Fruit fly (Drosophila melanogaster) whole organism, embryonic: ENCODE results near the gene CG46310.

Experiments
- CG10209 ChIP-seq: fragments of 200-800 bp; sonication (Bioruptor generic); optimal IDR thresholded peaks from 3 replicates; lab custom pipeline; 2017; ENCODE audit warnings: missing biosample characterization, mild to moderate bottlenecking, missing genetic modification characterization, missing genetic modification reagents
- CG10274 ChIP-seq: fragments of 200-800 bp; sonication (Bioruptor generic); optimal IDR thresholded peaks from 3 replicates; lab custom pipeline; 2017; ENCODE audit warnings: missing biosample characterization, mild to moderate bottlenecking, missing genetic modification characterization
- CG12236 ChIP-seq: fragments of 200-800 bp; sonication (Bioruptor generic); optimal IDR thresholded peaks from 2 replicates; lab custom pipeline; 2016; ENCODE audit warnings: missing biosample characterization, missing genetic modification characterization
- CG12659 ChIP-seq: fragments of 200-800 bp; sonication (Bioruptor generic); optimal IDR thresholded peaks from 3 replicates; lab custom pipeline; 2017; ENCODE audit warnings: mild to moderate bottlenecking, missing biosample characterization, missing genetic modification reagents, missing genetic modification characterization
- CG1529 ChIP-seq: fragments of 200-800 bp; sonication (Bioruptor generic); optimal IDR thresholded peaks from 3 replicates; lab custom pipeline; 2018; ENCODE audit warnings: missing biosample characterization, missing genetic modification characterization
- CG17359 ChIP-seq: fragments of 200-800 bp; sonication (Bioruptor generic); optimal IDR thresholded peaks from 3 replicates; lab custom pipeline; 2018; ENCODE audit warnings: missing biosample characterization, mild to moderate bottlenecking, missing genetic modification characterization, moderate library complexity
- CG17361 ChIP-seq: fragments of 200-800 bp; sonication (Bioruptor generic); IDR thresholded peaks from 3 replicates; pipeline ENCODE4 v1.3.6; 2022; ENCODE audit warnings: missing biosample characterization, missing genetic modification characterization
- CG17385 ChIP-seq: fragments of 200-800 bp; sonication (Bioruptor generic); optimal IDR thresholded peaks from 3 replicates; lab custom pipeline; 2018; ENCODE audit warnings: missing biosample characterization, mild to moderate bottlenecking, missing genetic modification characterization
- CG18262 ChIP-seq: fragments of 200-800 bp; optimal IDR thresholded peaks from 3 replicates; lab custom pipeline; 2019; ENCODE audit warnings: missing biosample characterization, mild to moderate bottlenecking, missing genetic modification characterization, moderate library complexity
- CG18599 ChIP-seq: fragments of 200-800 bp; sonication (Bioruptor generic); optimal IDR thresholded peaks from 3 replicates; lab custom pipeline; 2017; ENCODE audit warnings: missing biosample characterization, missing genetic modification characterization, mild to moderate bottlenecking, moderate library complexity, missing genetic modification reagents
- CG33213 ChIP-seq: fragments of 200-800 bp; sonication (Bioruptor generic); optimal IDR thresholded peaks from 3 replicates; lab custom pipeline; 2016; ENCODE audit warnings: missing biosample characterization, missing genetic modification characterization
- CG34376 ChIP-seq: fragments of 200-800 bp; sonication (Bioruptor generic); optimal IDR thresholded peaks from 2 replicates; lab custom pipeline; 2018; ENCODE audit warnings: missing biosample characterization, mild to moderate bottlenecking, missing genetic modification characterization
- CG5245 ChIP-seq: fragments of 200-800 bp; sonication (Bioruptor generic); optimal IDR thresholded peaks from 3 replicates; lab custom pipeline; 2016; ENCODE audit warnings: missing biosample characterization, missing genetic modification characterization
- CG6254 ChIP-seq: fragments of 200-800 bp; sonication (Bioruptor generic); optimal IDR thresholded peaks from 3 replicates; lab custom pipeline; 2017; ENCODE audit warnings: mild to moderate bottlenecking, missing biosample characterization, missing genetic modification reagents, missing genetic modification characterization
- CG6765 ChIP-seq: fragments of 200-800 bp; sonication (Bioruptor generic); optimal IDR thresholded peaks from 3 replicates; lab custom pipeline; 2017; ENCODE audit warnings: missing biosample characterization, mild to moderate bottlenecking, missing genetic modification characterization
- CG7372 ChIP-seq: fragments of 200-800 bp; sonication (Bioruptor generic); IDR thresholded peaks from 2 replicates; pipeline ENCODE4 v1.3.6; 2022; ENCODE audit warnings: missing biosample characterization, missing genetic modification characterization
- CG8359 ChIP-seq: fragments of 200-800 bp; sonication (Bioruptor generic); optimal IDR thresholded peaks from 2 replicates; lab custom pipeline; 2017; ENCODE audit warnings: missing biosample characterization, mild to moderate bottlenecking, missing genetic modification characterization, borderline replicate concordance
- CG8388 ChIP-seq: fragments of 200-800 bp; sonication (Bioruptor generic); optimal IDR thresholded peaks from 2 replicates; lab custom pipeline; 2019; ENCODE audit warnings: missing biosample characterization, mild to moderate bottlenecking, missing genetic modification characterization, moderate library complexity
- Deaf1 ChIP-seq: fragments of 200-800 bp; optimal IDR thresholded peaks from 3 replicates; lab custom pipeline; 2019; ENCODE audit warnings: missing biosample characterization, mild to moderate bottlenecking, missing genetic modification characterization, moderate library complexity
- Dip3 ChIP-seq: fragments of 200-800 bp; sonication (Bioruptor generic); optimal IDR thresholded peaks from 3 replicates; lab custom pipeline; 2016; ENCODE audit warnings: missing biosample characterization, missing genetic modification characterization
- Dref ChIP-seq: fragments of 200-800 bp; sonication (Bioruptor generic); IDR thresholded peaks from 2 replicates; pipeline ENCODE4 v1.3.6; 2022; ENCODE audit warnings: missing biosample characterization, missing genetic modification characterization
- E2f2 ChIP-seq: fragments of 200-800 bp; sonication (Bioruptor generic); IDR thresholded peaks from 2 replicates; pipeline ENCODE4 v1.3.6; 2022; ENCODE audit warnings: missing biosample characterization, missing genetic modification characterization
- Hey ChIP-seq: fragments of 200-800 bp; sonication (Bioruptor generic); optimal IDR thresholded peaks from 3 replicates; lab custom pipeline; 2018; ENCODE audit warnings: missing biosample characterization, mild to moderate bottlenecking, missing genetic modification characterization
- Hr3 ChIP-seq: fragments of 200-800 bp; sonication (Bioruptor generic); optimal IDR thresholded peaks from 3 replicates; lab custom pipeline; 2016; ENCODE audit warnings: missing biosample characterization, missing genetic modification characterization
- Hr39 ChIP-seq: fragments of >200 bp; optimal IDR thresholded peaks from 2 replicates; lab custom pipeline; 2017
- PHDP ChIP-seq: fragments of 200-800 bp; sonication (Bioruptor generic); optimal IDR thresholded peaks from 3 replicates; lab custom pipeline; 2018; ENCODE audit warnings: missing biosample characterization, mild to moderate bottlenecking, missing genetic modification characterization, moderate library complexity
- Pdp1 ChIP-seq, 2 experiments: fragments of 200-800 bp; sonication (Bioruptor generic); optimal IDR thresholded peaks; 3 replicates each; lab custom pipeline; 2016; ENCODE audit warnings: missing biosample characterization in 2 of 2, missing genetic modification characterization in 2 of 2, mild to moderate bottlenecking in 1 of 2, moderate library complexity in 1 of 2
- Sox100B ChIP-seq: fragments of 200-800 bp; sonication (Bioruptor generic); optimal IDR thresholded peaks from 3 replicates; lab custom pipeline; 2018; ENCODE audit warnings: missing biosample characterization, mild to moderate bottlenecking, missing genetic modification characterization
- Sox102F ChIP-seq: fragments of 200-800 bp; sonication (Bioruptor generic); optimal IDR thresholded peaks from 2 replicates; lab custom pipeline; 2018; ENCODE audit warnings: missing biosample characterization, mild to moderate bottlenecking, missing genetic modification characterization, moderate library complexity
- Stat92E ChIP-seq, 3 experiments: fragments of >200 bp in 2 of 3; fragments of 200-800 bp in 1 of 3; sonication (Bioruptor generic) in 1 of 3; optimal IDR thresholded peaks; 2 replicates each; lab custom pipeline; 2017 to 2019; ENCODE audit warnings: missing biosample characterization in 3 of 3, missing genetic modification characterization in 3 of 3, mild to moderate bottlenecking in 1 of 3, moderate library complexity in 1 of 3
- Xbp1 ChIP-seq: fragments of 200-800 bp; sonication (Bioruptor generic); optimal IDR thresholded peaks from 3 replicates; lab custom pipeline; 2016; ENCODE audit warnings: missing biosample characterization, mild to moderate bottlenecking, missing genetic modification characterization
- az2 ChIP-seq: fragments of 200-800 bp; sonication (Bioruptor generic); optimal IDR thresholded peaks from 3 replicates; lab custom pipeline; 2016; ENCODE audit warnings: missing biosample characterization, missing genetic modification characterization
- chif ChIP-seq, 2 experiments: fragments of 200-800 bp; sonication (Bioruptor generic); optimal IDR thresholded peaks; 3 replicates each; lab custom pipeline; 2016; ENCODE audit warnings: missing biosample characterization in 2 of 2, missing genetic modification characterization in 2 of 2
- cwo ChIP-seq: fragments of 200-800 bp; sonication (Bioruptor generic); optimal IDR thresholded peaks from 3 replicates; lab custom pipeline; 2017; ENCODE audit warnings: missing biosample characterization, missing genetic modification characterization, mild to moderate bottlenecking, moderate library complexity, missing genetic modification reagents
- exex ChIP-seq: fragments of 200-800 bp; sonication (Bioruptor generic); optimal IDR thresholded peaks from 4 replicates; lab custom pipeline; 2018; ENCODE audit warnings: missing biosample characterization, mild to moderate bottlenecking, missing genetic modification characterization, moderate library complexity
- grn ChIP-seq: fragments of 200-800 bp; sonication (Bioruptor generic); optimal IDR thresholded peaks from 3 replicates; lab custom pipeline; 2017; ENCODE audit warnings: missing biosample characterization, missing genetic modification characterization
- gsb-n ChIP-seq: fragments of 200-800 bp; sonication (Bioruptor generic); optimal IDR thresholded peaks from 3 replicates; lab custom pipeline; 2018; ENCODE audit warnings: missing biosample characterization, mild to moderate bottlenecking, missing genetic modification characterization
- ham ChIP-seq: fragments of 200-800 bp; sonication (Bioruptor generic); IDR thresholded peaks from 2 replicates; pipeline ENCODE4 v1.3.6; 2022; ENCODE audit warnings: missing biosample characterization, missing genetic modification characterization
- lab ChIP-seq: fragments of 200-800 bp; sonication (Bioruptor generic); optimal IDR thresholded peaks from 3 replicates; lab custom pipeline; 2017; ENCODE audit warnings: missing biosample characterization, missing genetic modification characterization, mild to moderate bottlenecking, moderate library complexity, missing genetic modification reagents
- mirr ChIP-seq: fragments of 200-800 bp; sonication (Bioruptor generic); optimal IDR thresholded peaks from 3 replicates; lab custom pipeline; 2018; ENCODE audit warnings: missing biosample characterization, mild to moderate bottlenecking, missing genetic modification characterization
- sd ChIP-seq: fragments of 200-800 bp; sonication (Bioruptor generic); optimal IDR thresholded peaks from 3 replicates; lab custom pipeline; 2018; ENCODE audit warnings: missing biosample characterization, mild to moderate bottlenecking, missing genetic modification characterization, moderate library complexity
- sima ChIP-seq: fragments of 200-800 bp; sonication (Bioruptor generic); optimal IDR thresholded peaks from 2 replicates; lab custom pipeline; 2016; ENCODE audit warnings: missing biosample characterization, missing genetic modification characterization
- stc ChIP-seq: fragments of 200-800 bp; sonication (Bioruptor generic); IDR thresholded peaks from 2 replicates; pipeline ENCODE4 v1.3.6; 2022; ENCODE audit warnings: missing biosample characterization, missing genetic modification characterization
- sug ChIP-seq: fragments of 200-800 bp; optimal IDR thresholded peaks from 2 replicates; lab custom pipeline; 2019; ENCODE audit warnings: missing biosample characterization, mild to moderate bottlenecking, missing genetic modification characterization, moderate library complexity
- unpg ChIP-seq: fragments of 200-800 bp; sonication (Bioruptor generic); optimal IDR thresholded peaks from 3 replicates; lab custom pipeline; 2018; ENCODE audit warnings: missing biosample characterization, mild to moderate bottlenecking, missing genetic modification characterization, moderate library complexity
- vvl ChIP-seq: fragments of 200-800 bp; sonication (Bioruptor generic); IDR thresholded peaks from 2 replicates; pipeline ENCODE4 v1.3.6; 2022; ENCODE audit warnings: missing biosample characterization, missing genetic modification characterization
- wor ChIP-seq: fragments of 200-800 bp; sonication (Bioruptor generic); IDR thresholded peaks from 2 replicates; pipeline ENCODE4 v1.3.6; 2022; ENCODE audit warnings: missing biosample characterization, missing genetic modification characterization

The CG46310 gene

dm6 chr3R:23170335-23170734 is 3.3 kb upstream of the CG46310 start:
- TF ChIP-seq CG10274 = no peak
- peak; percentile 90 for TF ChIP-seq CG7372 (GFP tag; lab: Robert Waterston, UW)
- no peak for TF ChIP-seq Sox100B

dm6 chr3R:23171867-23172266 is 1.8 kb upstream of the CG46310 start:
- TF ChIP-seq sug (tag; lab: Kevin White, UChicago) = peak; percentile 44
- TF ChIP-seq CG33213 (GFP tag; lab: Kevin White, UChicago) = no peak
- TF ChIP-seq sima (GFP tag; lab: Kevin White, UChicago) = no peak
- TF ChIP-seq sd (tag; lab: Kevin White, UChicago) = peak; percentile 28
- peak; percentile 82 for TF ChIP-seq grn (GFP tag; lab: Kevin White, UChicago)
- no peak for TF ChIP-seq ham (GFP tag; lab: Robert Waterston, UW)
- TF ChIP-seq CG34376 (GFP tag; lab: Kevin White, UChicago) = peak; percentile 19
- TF ChIP-seq Stat92E (GFP tag; optimal IDR thresholded peaks at IDR 0.05; lab: Kevin White, UChicago) = no peak
- peak; percentile 32 for TF ChIP-seq lab (GFP tag; lab: Kevin White, UChicago)
- TF ChIP-seq Dip3 (GFP tag; lab: Kevin White, UChicago) = no peak
- TF ChIP-seq CG7372 (GFP tag; lab: Robert Waterston, UW) = 0 out of 2 replicates have a peak, but pooled peaks have one; percentile 21
- peak; percentile 67 for TF ChIP-seq Hey (tag; lab: Kevin White, UChicago)
- peak; percentile 53 for TF ChIP-seq mirr
- no peak for TF ChIP-seq CG17361 (GFP tag; lab: Robert Waterston, UW)
- no peak for TF ChIP-seq Hr39 (lab: Kevin White, UChicago)
- no peak for TF ChIP-seq CG12236 (GFP tag; lab: Kevin White, UChicago)
- TF ChIP-seq Dref = no peak
- peak; percentile 97 for TF ChIP-seq exex (tag; lab: Kevin White, UChicago)
- TF ChIP-seq cwo (GFP tag; lab: Kevin White, UChicago) = peak; percentile 16
- TF ChIP-seq Deaf1 (tag; lab: Kevin White, UChicago) = peak; percentile 69

- TF ChIP-seq Xbp1 (GFP tag; lab: Kevin White, UChicago) (peak; percentile 70), unpg (GFP tag; lab: Kevin White, UChicago) (peak; percentile 56), PHDP (peak; percentile 59), az2 (GFP tag; lab: Kevin White, UChicago) (peak; percentile 49), Hr3 (peak; percentile 37), Pdp1 (GFP tag; optimal IDR thresholded peaks at IDR 0.05; lab: Kevin White, UChicago) (peak in 1 of 2 experiments; percentile 22), E2f2 (GFP tag; lab: Robert Waterston, UW) (peak; percentile 45), CG12659 (peak; percentile 23), wor (GFP tag; lab: Robert Waterston, UW) (peak; percentile 56), Sox102F (GFP tag; lab: Kevin White, UChicago) (peak; percentile 80), gsb-n (tag; lab: Kevin White, UChicago) (peak; percentile 19), vvl (GFP tag; lab: Robert Waterston, UW) (0 out of 2 replicates have a peak, but pooled peaks have one; percentile 17), chif (GFP tag; optimal IDR thresholded peaks at IDR 0.05; lab: Kevin White, UChicago) (peak in 1 of 2 experiments; percentile 17), CG5245 (GFP tag; lab: Kevin White, UChicago) (no peak), CG10209 (GFP tag; lab: Kevin White, UChicago) (peak; percentile 44), stc (GFP tag; lab: Robert Waterston, UW) (0 out of 2 replicates have a peak, but pooled peaks have one; percentile 35), CG17385 (GFP tag; lab: Kevin White, UChicago) (peak; percentile 46), CG18599 (GFP tag; lab: Kevin White, UChicago) (peak; percentile 3), CG8388 (GFP tag; lab: Kevin White, UChicago) (peak; percentile 33), CG8359 (GFP tag; lab: Kevin White, UChicago) (peak; percentile 8), CG6254 (peak; percentile 34), CG6765 (GFP tag; lab: Kevin White, UChicago) (no peak), CG18262 (tag; lab: Kevin White, UChicago) (peak; percentile 2), Sox100B (peak; percentile 33), CG1529 (GFP tag; lab: Kevin White, UChicago) (peak; percentile 49), CG17359 (tag; lab: Kevin White, UChicago) (peak; percentile 64)
These were observed 1.1 kb downstream of the CG46310 start for dm6 chr3R:23174739-23175138.
